Worm (Caenorhabditis elegans): Measurements from ENCODE around the gene nuaf-1.

Gene nuaf-1

ce11 chrV:13571714-13572258 is 3.4 kb upstream of the nuaf-1 start, which contains the start of gene C50B8.4 (continued):
- TF ChIP-seq R02D3.7 (tag; optimal IDR thresholded peaks at IDR 0.05) (no peak), attf-4 (tag; optimal IDR thresholded peaks at IDR 0.05) (no peak), nhr-41 (GFP tag; IDR thresholded peaks at IDR 0.05) (no peak), rbr-2 (tag; optimal IDR thresholded peaks at IDR 0.05) (no peak), nhr-237 (tag; optimal IDR thresholded peaks at IDR 0.05) (no peak), fos-1 (tag; optimal IDR thresholded peaks at IDR 0.05) (no peak), nhr-25 (tag; optimal IDR thresholded peaks at IDR 0.05; ENCODE audit: borderline replicate concordance, insufficient read depth) (no peak), gei-8 (GFP tag; optimal IDR thresholded peaks at IDR 0.05) (no peak), nhr-10 (tag; optimal IDR thresholded peaks at IDR 0.05) (no peak), lsy-2 (tag; optimal IDR thresholded peaks at IDR 0.05) (no peak), F37D6.2 (tag; optimal IDR thresholded peaks at IDR 0.05) (no peak), nhr-11 (tag; optimal IDR thresholded peaks at IDR 0.05) (no peak), madf-5 (GFP tag; IDR thresholded peaks at IDR 0.05) (no peak), nhr-77 (tag; optimal IDR thresholded peaks at IDR 0.05) (peak; percentile 28), zfp-2 (tag; optimal IDR thresholded peaks at IDR 0.05) (no peak), set-16 (GFP tag; IDR thresholded peaks at IDR 0.05) (no peak), ztf-7 (tag; optimal IDR thresholded peaks at IDR 0.05) (no peak), T26A8.4 (GFP tag; IDR thresholded peaks at IDR 0.05) (no peak), zfp-3 (GFP tag; conservative IDR thresholded peaks at IDR 0.05) (no peak), sdz-12 (GFP tag; optimal IDR thresholded peaks at IDR 0.05) (no peak), ces-1 (GFP tag; optimal IDR thresholded peaks at IDR 0.05) (no peak), aly-2 (tag; optimal IDR thresholded peaks at IDR 0.05) (no peak), Y75B8A.6 (GFP tag; IDR thresholded peaks at IDR 0.05) (no peak), lir-3 (tag; optimal IDR thresholded peaks at IDR 0.05) (no peak), nhr-111 (GFP tag; optimal IDR thresholded peaks at IDR 0.05) (no peak), ZK337.2 (GFP tag; IDR thresholded peaks at IDR 0.05) (no peak), daf-12 (tag; optimal IDR thresholded peaks at IDR 0.05) (no peak), mxl-2 (GFP tag; conservative IDR thresholded peaks at IDR 0.05) (no peak), nhr-28 (tag; optimal IDR thresholded peaks at IDR 0.05) (peak; percentile 39), hlh-11 (tag; optimal IDR thresholded peaks at IDR 0.05) (peak; percentile 75), jun-1 (tag; optimal IDR thresholded peaks at IDR 0.05) (no peak), dmd-8 (GFP tag; IDR thresholded peaks at IDR 0.05) (no peak), ama-1 (optimal IDR thresholded peaks at IDR 0.05) (no peak), egl-27 (tag; optimal IDR thresholded peaks at IDR 0.05) (no peak), snpc-1.2 (GFP tag; IDR thresholded peaks at IDR 0.05) (no peak), daf-8 (GFP tag; IDR thresholded peaks at IDR 0.05) (no peak), dmd-6 (GFP tag; IDR thresholded peaks at IDR 0.05) (peak; percentile 26; the same call in 1 of the 2 replicates), php-3 (GFP tag; IDR thresholded peaks at IDR 0.05) (no peak), tag-97 (GFP tag; IDR thresholded peaks at IDR 0.05) (no peak), ceh-28 (tag; optimal IDR thresholded peaks at IDR 0.05) (no peak), cey-2 (tag; optimal IDR thresholded peaks at IDR 0.05; ENCODE audit: borderline replicate concordance, insufficient read depth) (no peak), ceh-44 (GFP tag; IDR thresholded peaks at IDR 0.05) (no peak), ztf-11 (tag; optimal IDR thresholded peaks at IDR 0.05) (no peak), egl-43 (GFP tag; IDR thresholded peaks at IDR 0.05) (no peak), daf-16 (GFP tag; optimal IDR thresholded peaks at IDR 0.05) (no peak), daf-16 (tag; optimal IDR thresholded peaks at IDR 0.05) (peak; percentile 84), vab-7 (GFP tag; IDR thresholded peaks at IDR 0.05) (no peak), aha-1 (tag) (peak; percentile 95), unc-39 (tag; optimal IDR thresholded peaks at IDR 0.05) (no peak), nhr-76 (tag; optimal IDR thresholded peaks at IDR 0.05) (no peak), Y105C5A.15 (GFP tag; IDR thresholded peaks at IDR 0.05) (no peak), lin-15B (tag; optimal IDR thresholded peaks at IDR 0.05) (no peak), skn-1 (tag; optimal IDR thresholded peaks at IDR 0.05) (no peak)

Data from whole organism, L4 larva.